ENCODE assay signal across 1 worm cellular context in the genomic region with DNA sequence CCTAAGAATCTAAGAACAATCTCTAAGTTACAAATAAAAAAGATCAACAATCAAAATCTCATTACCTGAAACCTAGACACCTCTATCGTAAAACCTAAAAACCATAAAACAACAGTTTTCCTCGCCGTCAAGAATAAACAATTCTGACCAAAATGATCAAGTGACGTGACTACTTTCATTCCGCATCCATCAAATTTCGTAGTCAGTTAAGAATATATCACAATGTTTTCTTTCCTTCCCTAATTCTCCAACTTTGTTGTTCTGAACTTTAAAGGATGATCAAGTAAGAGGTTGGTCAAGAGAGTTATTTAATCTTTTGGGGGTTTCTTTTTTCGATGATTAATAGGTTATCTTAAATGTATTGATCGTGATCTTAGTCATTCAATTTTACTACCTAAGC.
TF ChIP-seq lines count a peak whose summit lies in the region.

No protein-coding gene starts in this region.

TF ChIP-seq in whole organism, L1 larva, 84 proteins besides CTCF, POLR2A, EP300 and RAD21 (continued from another document):
- TF ChIP-seq efl-1 (optimal IDR thresholded peaks at IDR 0.05; lab: Kevin White, UChicago) = no peak
- peak in 1 of 2 experiments; percentile 40 for TF ChIP-seq efl-1 (GFP tag; optimal IDR thresholded peaks at IDR 0.05 in 1 of 2; lab: Kevin White, UChicago)
- TF ChIP-seq C04F5.9 (tag; optimal IDR thresholded peaks at IDR 0.05; lab: Kevin White, UChicago) = no peak
- TF ChIP-seq alr-1 (tag; optimal IDR thresholded peaks at IDR 0.05; lab: Kevin White, UChicago; ENCODE audit: borderline replicate concordance) = no peak
- no peak for TF ChIP-seq C34B4.2 (tag; optimal IDR thresholded peaks at IDR 0.05; lab: Kevin White, UChicago)
- TF ChIP-seq blmp-1 (tag; optimal IDR thresholded peaks at IDR 0.05; lab: Kevin White, UChicago) = peak; percentile 81
- peak; percentile 54 for TF ChIP-seq nhr-20 (tag; optimal IDR thresholded peaks at IDR 0.05; lab: Kevin White, UChicago)
- peak; percentile 6 for TF ChIP-seq snu-23 (GFP tag; optimal IDR thresholded peaks at IDR 0.05; lab: Kevin White, UChicago)
- TF ChIP-seq lin-14 (GFP tag; optimal IDR thresholded peaks at IDR 0.05; lab: Kevin White, UChicago) = peak; percentile 41
- TF ChIP-seq dpl-1 (GFP tag; optimal IDR thresholded peaks at IDR 0.05; lab: Kevin White, UChicago) = no peak
- no peak for TF ChIP-seq fos-1 (tag; optimal IDR thresholded peaks at IDR 0.05; lab: Kevin White, UChicago)
- peak; percentile 75 for TF ChIP-seq nhr-85 (tag; lab: Kevin White, UChicago)
- TF ChIP-seq ztf-11 (tag; optimal IDR thresholded peaks at IDR 0.05; lab: Kevin White, UChicago) = no peak
- TF ChIP-seq pag-3 (tag; optimal IDR thresholded peaks at IDR 0.05; lab: Kevin White, UChicago; ENCODE audit: borderline replicate concordance, insufficient read depth) = no peak
TF ChIP-seq in whole organism, L1 larva: peak in this region for 10.
